Worm (Caenorhabditis elegans): ENCODE results near the gene eak-3.

ce11 chrIII:1210638-1211037 lies 34.3 kb upstream of the eak-3 start:
- TF ChIP-seq lir-1 (GFP tag; conservative IDR thresholded peaks at IDR 0.05) = no peak
- no peak for TF ChIP-seq egl-18 (GFP tag; IDR thresholded peaks at IDR 0.05)
- no peak for TF ChIP-seq unc-62 (GFP tag; optimal IDR thresholded peaks at IDR 0.05)
- no peak for TF ChIP-seq lin-35 (GFP tag; optimal IDR thresholded peaks at IDR 0.05)
- TF ChIP-seq egrh-3 (GFP tag; IDR thresholded peaks at IDR 0.05) = no peak
- TF ChIP-seq nhr-90 (tag; optimal IDR thresholded peaks at IDR 0.05) = no peak
- no peak for TF ChIP-seq hrde-1 (tag; optimal IDR thresholded peaks at IDR 0.05; ENCODE audit: borderline replicate concordance)
- no peak for TF ChIP-seq cebp-2 (GFP tag; IDR thresholded peaks at IDR 0.05)
- no peak for TF ChIP-seq mel-28 (tag; optimal IDR thresholded peaks at IDR 0.05; ENCODE audit: borderline replicate concordance)
- TF ChIP-seq ama-1 (optimal IDR thresholded peaks at IDR 0.05) = no peak
- no peak for TF ChIP-seq ama-1 (GFP tag; optimal IDR thresholded peaks at IDR 0.05)
- no peak for TF ChIP-seq ztf-3 (GFP tag; optimal IDR thresholded peaks at IDR 0.05)
- no peak for TF ChIP-seq hsf-1 (GFP tag; IDR thresholded peaks at IDR 0.05)
